Fruit fly (Drosophila melanogaster) whole organism, embryonic: ENCODE data around the gene Acat1.
A peak's percentile ranks its signal among the peaks of the same experiment; 100 is the strongest.

Source experiments
- B-H2 ChIP-seq: fragments of 200-800 bp; sonication (Bioruptor generic); optimal IDR thresholded peaks from 2 replicates; lab custom pipeline; 2018; ENCODE audit warnings: missing biosample characterization, mild to moderate bottlenecking, missing genetic modification characterization
- Bgb ChIP-seq: fragments of 200-800 bp; sonication (Bioruptor generic); IDR thresholded peaks from 2 replicates; pipeline ENCODE4 v1.3.6; 2022; ENCODE audit warnings: missing biosample characterization, missing genetic modification characterization; ENCODE audit not compliant: partially characterized antibody
- Bteb2 ChIP-seq: fragments of 200-800 bp; sonication (Bioruptor generic); optimal IDR thresholded peaks from 2 replicates; lab custom pipeline; 2016; ENCODE audit warnings: missing biosample characterization, missing genetic modification characterization
- CG10147 ChIP-seq: fragments of 200-800 bp; sonication (Bioruptor generic); optimal IDR thresholded peaks from 2 replicates; lab custom pipeline; 2019; ENCODE audit warnings: missing biosample characterization, mild to moderate bottlenecking, missing genetic modification characterization, moderate library complexity
- CG10267 ChIP-seq: fragments of 200-800 bp; sonication (Bioruptor generic); optimal IDR thresholded peaks from 2 replicates; lab custom pipeline; 2018; ENCODE audit warnings: missing biosample characterization, mild to moderate bottlenecking, missing genetic modification characterization, moderate library complexity
- CG10431 ChIP-seq: fragments of 200-800 bp; sonication (Bioruptor generic); optimal IDR thresholded peaks from 3 replicates; lab custom pipeline; 2018; ENCODE audit warnings: missing biosample characterization, mild to moderate bottlenecking, missing genetic modification characterization
- CG10959 ChIP-seq: fragments of 200-800 bp; sonication (Bioruptor generic); IDR thresholded peaks from 2 replicates; pipeline ENCODE4 v1.3.6; 2022; ENCODE audit warnings: missing biosample characterization, missing genetic modification characterization
- CG10979 ChIP-seq: fragments of 200-800 bp; sonication (Bioruptor generic); optimal IDR thresholded peaks from 2 replicates; lab custom pipeline; 2018; ENCODE audit warnings: missing biosample characterization, mild to moderate bottlenecking, missing genetic modification characterization, moderate library complexity
- CG12155 ChIP-seq: fragments of 200-800 bp; sonication (Bioruptor generic); optimal IDR thresholded peaks from 3 replicates; lab custom pipeline; 2016; ENCODE audit warnings: missing biosample characterization, missing genetic modification characterization
- CG13296 ChIP-seq: fragments of 200-800 bp; sonication (Bioruptor generic); optimal IDR thresholded peaks from 3 replicates; lab custom pipeline; 2018; ENCODE audit warnings: missing biosample characterization, mild to moderate bottlenecking, missing genetic modification characterization
- CG14050 ChIP-seq: fragments of 200-800 bp; sonication (Bioruptor generic); IDR thresholded peaks from 3 replicates; pipeline ENCODE4 v1.3.6; 2022; ENCODE audit warnings: missing biosample characterization, missing genetic modification characterization
- CG14860 ChIP-seq: fragments of 200-800 bp; sonication (Bioruptor generic); IDR thresholded peaks from 3 replicates; pipeline ENCODE4 v1.3.6; 2022; ENCODE audit warnings: missing biosample characterization, missing genetic modification characterization; ENCODE audit not compliant: partially characterized antibody
- CG1529 ChIP-seq: fragments of 200-800 bp; sonication (Bioruptor generic); optimal IDR thresholded peaks from 3 replicates; lab custom pipeline; 2018; ENCODE audit warnings: missing biosample characterization, missing genetic modification characterization
- CG16815 ChIP-seq: fragments of 200-800 bp; sonication (Bioruptor generic); optimal IDR thresholded peaks from 3 replicates; lab custom pipeline; 2017; ENCODE audit warnings: missing biosample characterization, mild to moderate bottlenecking, missing genetic modification characterization
- CG17359 ChIP-seq: fragments of 200-800 bp; sonication (Bioruptor generic); optimal IDR thresholded peaks from 3 replicates; lab custom pipeline; 2018; ENCODE audit warnings: missing biosample characterization, mild to moderate bottlenecking, missing genetic modification characterization, moderate library complexity
- CG17912 ChIP-seq: fragments of 200-800 bp; sonication (Bioruptor generic); optimal IDR thresholded peaks from 2 replicates; lab custom pipeline; 2018; ENCODE audit warnings: missing biosample characterization, mild to moderate bottlenecking, missing genetic modification characterization
- CG1832 ChIP-seq: fragments of 200-800 bp; sonication (Bioruptor generic); optimal IDR thresholded peaks from 2 replicates; lab custom pipeline; 2017; ENCODE audit warnings: missing biosample characterization, mild to moderate bottlenecking, missing genetic modification characterization, inconsistent platforms
- CG18476 ChIP-seq: fragments of 200-800 bp; sonication (Bioruptor generic); optimal IDR thresholded peaks from 2 replicates; lab custom pipeline; 2016; ENCODE audit warnings: missing biosample characterization, mild to moderate bottlenecking, missing genetic modification characterization
- CG2129 ChIP-seq: fragments of 200-800 bp; sonication (Bioruptor generic); IDR thresholded peaks from 2 replicates; pipeline ENCODE4 v1.3.6; 2022; ENCODE audit warnings: missing biosample characterization, missing genetic modification characterization; ENCODE audit not compliant: partially characterized antibody
- CG2712 ChIP-seq: fragments of 200-800 bp; optimal IDR thresholded peaks from 3 replicates; lab custom pipeline; 2019; ENCODE audit warnings: missing biosample characterization, mild to moderate bottlenecking, missing genetic modification characterization, moderate library complexity
- CG4360 ChIP-seq: fragments of 200-800 bp; sonication (Bioruptor generic); IDR thresholded peaks from 2 replicates; pipeline ENCODE4 v1.3.6; 2022; ENCODE audit warnings: missing biosample characterization, missing genetic modification characterization
- CG7372 ChIP-seq: fragments of 200-800 bp; sonication (Bioruptor generic); IDR thresholded peaks from 2 replicates; pipeline ENCODE4 v1.3.6; 2022; ENCODE audit warnings: missing biosample characterization, missing genetic modification characterization
- CG8924 ChIP-seq: fragments of 200-800 bp; optimal IDR thresholded peaks from 3 replicates; lab custom pipeline; 2019; ENCODE audit warnings: missing biosample characterization, mild to moderate bottlenecking, missing genetic modification characterization, moderate library complexity
- Dad ChIP-seq: fragments of 200-800 bp; sonication (Bioruptor generic); optimal IDR thresholded peaks from 3 replicates; lab custom pipeline; 2016; ENCODE audit warnings: missing biosample characterization, missing genetic modification characterization
- HHEX ChIP-seq: fragments of 200-800 bp; sonication (Bioruptor generic); optimal IDR thresholded peaks from 3 replicates; lab custom pipeline; 2017; ENCODE audit warnings: missing biosample characterization, mild to moderate bottlenecking, missing genetic modification characterization, missing genetic modification reagents
- Hand ChIP-seq: fragments of 200-800 bp; sonication (Bioruptor generic); optimal IDR thresholded peaks from 2 replicates; lab custom pipeline; 2017; ENCODE audit warnings: mild to moderate bottlenecking, missing biosample characterization, missing genetic modification reagents, missing genetic modification characterization
- Hsf ChIP-seq: fragments of 200-800 bp; sonication (Bioruptor generic); optimal IDR thresholded peaks from 3 replicates; lab custom pipeline; 2016; ENCODE audit warnings: missing biosample characterization, missing genetic modification characterization
- Oaz ChIP-seq: fragments of 200-800 bp; sonication (Bioruptor generic); IDR thresholded peaks from 2 replicates; pipeline ENCODE4 v1.3.6; 2022; ENCODE audit warnings: missing biosample characterization, missing genetic modification characterization
- Opbp ChIP-seq: fragments of 200-800 bp; sonication (Bioruptor generic); IDR thresholded peaks from 3 replicates; pipeline ENCODE4 v1.3.6; 2022; ENCODE audit warnings: missing biosample characterization, missing genetic modification characterization; ENCODE audit not compliant: partially characterized antibody
- amos ChIP-seq: fragments of 200-800 bp; sonication (Bioruptor generic); IDR thresholded peaks from 2 replicates; pipeline ENCODE4 v1.3.6; 2022; ENCODE audit warnings: missing biosample characterization, missing genetic modification characterization; ENCODE audit not compliant: partially characterized antibody
- cad ChIP-seq: fragments of >200 bp; optimal IDR thresholded peaks from 2 replicates; lab custom pipeline; 2017; ENCODE audit warnings: missing biosample characterization, missing genetic modification characterization
- chif ChIP-seq, 2 experiments: fragments of 200-800 bp; sonication (Bioruptor generic); optimal IDR thresholded peaks; 3 replicates each; lab custom pipeline; 2016; ENCODE audit warnings: missing biosample characterization in 2 of 2, missing genetic modification characterization in 2 of 2
- chm ChIP-seq: fragments of 200-800 bp; sonication (Bioruptor generic); IDR thresholded peaks from 2 replicates; pipeline ENCODE4 v1.3.6; 2022; ENCODE audit warnings: missing biosample characterization, missing genetic modification characterization
- chn ChIP-seq: fragments of 200-800 bp; sonication (Bioruptor generic); optimal IDR thresholded peaks from 2 replicates; lab custom pipeline; 2016; ENCODE audit warnings: missing biosample characterization, missing genetic modification characterization
- crp ChIP-seq, 2 experiments: fragments of 200-800 bp; sonication (Bioruptor generic); optimal IDR thresholded peaks; 2 replicates in 1 of 2; 3 replicates in 1 of 2; lab custom pipeline; 2017; ENCODE audit warnings: missing biosample characterization in 2 of 2, missing genetic modification characterization in 2 of 2, mild to moderate bottlenecking in 1 of 2, moderate library complexity in 1 of 2
- fru ChIP-seq: fragments of >200 bp; optimal IDR thresholded peaks from 2 replicates; lab custom pipeline; 2017
- ftz-f1 ChIP-seq: fragments of 200-800 bp; sonication (Bioruptor generic); optimal IDR thresholded peaks from 2 replicates; lab custom pipeline; 2016; ENCODE audit warnings: missing biosample characterization, missing genetic modification characterization
- gfzf ChIP-seq: fragments of 200-800 bp; sonication (Bioruptor generic); optimal IDR thresholded peaks from 2 replicates; lab custom pipeline; 2016; ENCODE audit warnings: missing biosample characterization, mild to moderate bottlenecking, missing genetic modification characterization, moderate library complexity
- gt ChIP-seq: fragments of 200-800 bp; sonication (Bioruptor generic); IDR thresholded peaks from 2 replicates; pipeline ENCODE4 v1.3.6; 2022; ENCODE audit warnings: missing biosample characterization, missing genetic modification characterization
- jing ChIP-seq: fragments of 200-800 bp; sonication (Bioruptor generic); optimal IDR thresholded peaks from 2 replicates; lab custom pipeline; 2018; ENCODE audit warnings: missing biosample characterization, mild to moderate bottlenecking, missing genetic modification characterization
- nau ChIP-seq: fragments of 200-800 bp; sonication (Bioruptor generic); optimal IDR thresholded peaks from 3 replicates; lab custom pipeline; 2017; ENCODE audit warnings: missing biosample characterization, mild to moderate bottlenecking, missing genetic modification characterization, missing genetic modification reagents
- p53 ChIP-seq: fragments of 200-800 bp; sonication (Bioruptor generic); optimal IDR thresholded peaks from 2 replicates; lab custom pipeline; 2016; ENCODE audit warnings: missing biosample characterization, missing genetic modification characterization
- scrt ChIP-seq: fragments of 200-800 bp; sonication (Bioruptor generic); optimal IDR thresholded peaks from 2 replicates; lab custom pipeline; 2018; ENCODE audit warnings: missing biosample characterization, mild to moderate bottlenecking, missing genetic modification characterization, moderate library complexity
- sim ChIP-seq: fragments of 200-800 bp; sonication (Bioruptor generic); IDR thresholded peaks from 2 replicates; pipeline ENCODE4 v1.3.6; 2022; ENCODE audit warnings: missing biosample characterization, missing genetic modification characterization
- sqz ChIP-seq: fragments of 200-800 bp; sonication (Bioruptor generic); optimal IDR thresholded peaks from 3 replicates; lab custom pipeline; 2018; ENCODE audit warnings: missing biosample characterization, mild to moderate bottlenecking, missing genetic modification characterization
- tap ChIP-seq: fragments of 200-800 bp; optimal IDR thresholded peaks from 3 replicates; lab custom pipeline; 2019; ENCODE audit warnings: missing biosample characterization, mild to moderate bottlenecking, missing genetic modification characterization, moderate library complexity
- tio ChIP-seq: fragments of 200-800 bp; sonication (Bioruptor generic); optimal IDR thresholded peaks from 2 replicates; lab custom pipeline; 2017; ENCODE audit warnings: missing biosample characterization, missing genetic modification characterization, inconsistent platforms
- ttk ChIP-seq: fragments of 200-800 bp; sonication (Bioruptor generic); IDR thresholded peaks from 2 replicates; pipeline ENCODE4 v2.1.2; 2022; ENCODE audit warnings: missing biosample characterization, missing genetic modification characterization
- usp ChIP-seq: fragments of >200 bp; optimal IDR thresholded peaks from 2 replicates; lab custom pipeline; 2017; ENCODE audit warnings: missing biosample characterization, missing genetic modification characterization
- yki ChIP-seq: fragments of >200 bp; optimal IDR thresholded peaks from 3 replicates; lab custom pipeline; 2018

Gene Acat1

dm6 chrX:7888386-7889024 lies at the start of gene Acat1 (continued):
- peak; percentile 41 for TF ChIP-seq CG8924 (tag; lab: Kevin White, UChicago)
- no peak for TF ChIP-seq gfzf (GFP tag; lab: Kevin White, UChicago)
- TF ChIP-seq Dad (GFP tag; lab: Kevin White, UChicago): peak; percentile 38
- no peak for TF ChIP-seq CG10959 (GFP tag; lab: Robert Waterston, UW)
- no peak for TF ChIP-seq ftz-f1 (GFP tag; lab: Kevin White, UChicago)
- TF ChIP-seq ttk (GFP tag; lab: Robert Waterston, UW): peak; percentile 24; the same call in 1 of the 2 replicates
- TF ChIP-seq nau (GFP tag; lab: Kevin White, UChicago): no peak
- TF ChIP-seq CG10267 (tag; lab: Kevin White, UChicago): peak; percentile 90
- peak; percentile 69 for TF ChIP-seq Hsf (GFP tag; lab: Kevin White, UChicago)
- TF ChIP-seq Opbp: peak; percentile 20; the same call in 1 of the 3 replicates
- no peak for TF ChIP-seq jing
- TF ChIP-seq CG4360 (GFP tag; lab: Robert Waterston, UW): no peak
- no peak for TF ChIP-seq Oaz (GFP tag; lab: Robert Waterston, UW)
- TF ChIP-seq crp (GFP tag; optimal IDR thresholded peaks at IDR 0.05; lab: Kevin White, UChicago): peak; percentile 11 to 83
- TF ChIP-seq fru (lab: Kevin White, UChicago): no peak
- no peak for TF ChIP-seq CG10147 (GFP tag; lab: Kevin White, UChicago)
- no peak for TF ChIP-seq usp (GFP tag; lab: Kevin White, UChicago)
- no peak for TF ChIP-seq sim (GFP tag; lab: Robert Waterston, UW)
- TF ChIP-seq CG10979: peak; percentile 39
- no peak; the same call in 2 of the 3 replicates for TF ChIP-seq CG14050 (GFP tag; lab: Robert Waterston, UW)
- no peak for TF ChIP-seq CG14860 (GFP tag; lab: Robert Waterston, UW)
- TF ChIP-seq Hand (GFP tag; lab: Kevin White, UChicago): no peak
- TF ChIP-seq CG16815 (GFP tag; lab: Kevin White, UChicago): peak; percentile 11
- TF ChIP-seq CG7372: peak; percentile 34; the same call in 1 of the 2 replicates
- no peak for TF ChIP-seq cad (GFP tag; lab: Kevin White, UChicago)
- TF ChIP-seq scrt (GFP tag; lab: Kevin White, UChicago): peak; percentile 91
- TF ChIP-seq HHEX: peak; percentile 38
- TF ChIP-seq CG2129: no peak
- no peak for TF ChIP-seq gt
- TF ChIP-seq B-H2 (GFP tag; lab: Kevin White, UChicago): no peak
- peak; percentile 40 for TF ChIP-seq tio
- TF ChIP-seq CG12155: peak; percentile 65
- peak; percentile 8 to 38 for TF ChIP-seq chif (GFP tag; optimal IDR thresholded peaks at IDR 0.05; lab: Kevin White, UChicago)
- no peak for TF ChIP-seq CG10431 (GFP tag; lab: Kevin White, UChicago)
- no peak for TF ChIP-seq yki (lab: Kevin White, UChicago)
- TF ChIP-seq chm (GFP tag; lab: Robert Waterston, UW): no peak
- peak; percentile 64 for TF ChIP-seq CG18476 (GFP tag; lab: Kevin White, UChicago)
- peak; percentile 27 for TF ChIP-seq tap (tag; lab: Kevin White, UChicago)
- no peak for TF ChIP-seq CG1832
- TF ChIP-seq CG1529: no peak
- TF ChIP-seq chn: peak; percentile 53
- TF ChIP-seq CG17912 (GFP tag; lab: Kevin White, UChicago): no peak
- peak; percentile 64 for TF ChIP-seq CG2712 (tag; lab: Kevin White, UChicago)
- TF ChIP-seq amos (GFP tag; lab: Robert Waterston, UW): peak; percentile 46; the same call in 1 of the 2 replicates
- TF ChIP-seq CG17359 (tag; lab: Kevin White, UChicago): no peak
- peak; percentile 38 for TF ChIP-seq Bteb2 (GFP tag; lab: Kevin White, UChicago)
- no peak; the same call in 1 of the 2 replicates for TF ChIP-seq Bgb (GFP tag; lab: Robert Waterston, UW)
- TF ChIP-seq sqz (GFP tag; lab: Kevin White, UChicago): no peak
- TF ChIP-seq CG13296 (GFP tag; lab: Kevin White, UChicago): no peak
- TF ChIP-seq p53 (GFP tag; lab: Kevin White, UChicago): no peak
